Worm (Caenorhabditis elegans) whole organism, L4/young adult: ENCODE measurements around the gene gldi-2.

Experiments used
- W03F9.2 ChIP-seq: fragments of 150-350 bp; optimal IDR thresholded peaks from 2 replicates; lab custom pipeline; 2014; ENCODE audit warnings: missing biosample characterization, missing genetic modification characterization
- dao-5 ChIP-seq: sonication (generic microtip); optimal IDR thresholded peaks from 2 replicates; lab custom pipeline; 2016; ENCODE audit warnings: missing genotype, missing genetic modification characterization, moderate library complexity, missing compliant biosample characterization
- him-1 ChIP-seq: sonication (generic microtip); optimal IDR thresholded peaks from 2 replicates; lab custom pipeline; 2016; ENCODE audit warnings: missing genotype, missing genetic modification reagents, missing genetic modification characterization, missing compliant biosample characterization

gldi-2 gene

DNA sequence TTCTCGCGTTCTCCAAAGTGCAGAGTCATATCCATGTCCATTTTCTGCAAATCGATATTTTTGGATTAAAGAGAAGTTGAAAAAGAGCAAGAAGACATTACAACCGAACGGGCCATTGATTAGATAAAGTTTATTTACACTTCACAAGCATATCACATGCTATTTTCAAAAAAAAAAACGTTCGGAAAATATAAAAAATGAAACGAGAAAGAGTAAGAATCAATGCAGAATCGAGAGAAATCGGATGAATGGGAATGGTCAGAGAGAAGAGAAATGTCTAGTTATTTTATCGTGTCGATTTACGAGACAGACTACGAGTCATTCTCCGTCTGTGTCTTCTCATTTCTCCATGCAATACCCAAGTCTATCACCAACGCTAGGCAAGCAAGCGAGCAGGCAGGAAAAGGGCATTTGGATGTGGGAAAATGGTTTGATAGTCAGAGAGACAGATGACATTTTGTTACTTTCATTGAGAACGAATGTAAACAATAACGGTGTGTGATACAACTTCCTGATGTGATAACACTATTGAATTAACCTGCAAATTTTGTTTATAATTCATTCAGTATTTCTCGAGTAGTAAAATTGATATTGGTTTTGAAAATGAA is 17.0 kb downstream of the gldi-2 start, which contains the start of gene F31E8.4:
TSS of gene F31E8.4 (minus strand) at position 51 of the 608 bp plus-strand sequence.
- TF ChIP-seq W03F9.2 (tag; lab: Kevin White, UChicago) (no peak), him-1 (tag; lab: Kevin White, UChicago) (no peak), dao-5 (no peak)

DNA sequence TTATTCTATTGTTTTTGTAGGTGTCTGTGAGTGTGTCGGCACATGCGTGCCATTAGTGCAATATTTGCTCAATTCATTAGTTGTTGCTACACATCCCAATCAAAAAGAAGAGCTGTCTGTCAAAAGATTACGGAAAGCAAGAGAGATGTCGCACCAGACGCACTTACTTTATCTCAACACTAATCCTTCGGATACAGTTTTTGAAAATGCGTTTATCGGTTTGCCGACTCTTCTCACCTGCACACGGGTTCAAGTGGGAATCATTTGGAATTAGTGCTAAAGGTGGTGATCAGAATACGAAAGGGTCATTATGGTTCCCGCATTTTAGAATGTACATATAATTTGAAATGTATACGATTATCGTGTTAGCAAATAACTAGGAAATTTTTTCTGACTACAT is 18.0 kb downstream of the gldi-2 start:
- TF ChIP-seq dao-5 (no peak), W03F9.2 (tag; lab: Kevin White, UChicago) (no peak), him-1 (tag; lab: Kevin White, UChicago) (no peak)

DNA sequence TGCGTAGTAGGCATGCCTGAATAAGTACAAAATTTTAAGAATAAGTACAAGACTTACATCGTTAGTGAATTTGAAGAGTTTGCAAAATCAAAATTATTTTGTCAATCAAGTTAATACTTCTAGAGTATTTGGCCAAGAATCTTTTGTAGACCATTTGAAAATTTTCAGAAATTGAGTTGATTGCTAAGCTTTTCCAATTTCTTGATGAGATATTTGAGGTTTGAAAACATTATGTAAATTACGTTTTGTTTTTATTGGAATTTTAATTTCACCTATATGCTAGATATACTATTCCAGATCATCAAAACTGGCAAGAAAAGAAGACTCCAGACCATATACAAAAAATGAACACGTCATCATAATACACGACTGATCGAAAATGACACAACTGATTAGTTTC is 19.8 kb downstream of the gldi-2 start, which contains the start of gene tab-1:
TSS of gene tab-1 (plus strand) at position 301 of the 400 bp plus-strand sequence.
- no peak for TF ChIP-seq W03F9.2 (tag; lab: Kevin White, UChicago)
- TF ChIP-seq dao-5: no peak
- TF ChIP-seq him-1 (tag; lab: Kevin White, UChicago): no peak

DNA sequence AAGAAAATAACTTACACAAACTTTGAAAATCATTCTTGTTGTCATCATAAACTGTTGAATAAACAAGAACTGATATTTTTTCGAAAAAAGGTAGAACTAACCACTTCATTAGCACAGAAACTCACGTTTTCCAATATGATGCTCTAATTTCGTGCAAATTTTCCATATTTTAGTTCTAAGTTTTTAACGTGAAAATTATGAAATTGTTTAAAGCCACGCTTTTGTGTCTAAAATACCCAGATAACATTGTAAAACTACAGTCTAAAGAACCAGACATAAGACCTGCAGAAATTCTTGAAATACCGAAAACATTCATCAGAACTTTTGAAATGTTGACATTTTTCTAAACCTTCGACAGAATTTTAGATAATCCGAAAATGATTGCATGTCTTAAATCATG is 23.9 kb downstream of the gldi-2 start, which contains the start of gene F31E8.5:
TSS of gene F31E8.5 (minus strand) at position 101 of the 400 bp plus-strand sequence.
- no peak for TF ChIP-seq dao-5
- TF ChIP-seq him-1 (tag; lab: Kevin White, UChicago): no peak
- TF ChIP-seq W03F9.2 (tag; lab: Kevin White, UChicago): no peak

DNA sequence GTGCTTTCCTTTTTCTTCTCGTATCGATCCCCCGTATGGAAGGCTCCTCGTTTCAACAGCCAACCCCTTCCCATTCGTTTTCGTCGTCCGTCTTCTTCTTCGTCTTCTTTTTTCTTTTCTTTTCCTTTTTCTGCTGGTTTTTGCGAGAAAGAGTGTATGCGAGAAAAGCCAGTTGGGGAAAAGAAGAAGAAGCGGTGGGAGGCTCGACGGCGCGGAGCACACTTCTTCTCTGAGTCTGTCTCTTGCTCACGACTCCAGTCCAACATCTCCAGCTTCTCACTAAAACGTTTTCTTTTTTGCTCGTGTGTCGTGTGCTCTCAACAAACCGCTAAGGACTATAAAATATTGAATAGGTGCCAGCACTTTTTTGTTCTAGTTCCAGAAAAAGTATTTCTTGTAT is 25.3 kb downstream of the gldi-2 start:
- TF ChIP-seq him-1 (tag; lab: Kevin White, UChicago) (peak; percentile 80), W03F9.2 (tag; lab: Kevin White, UChicago) (no peak), dao-5 (no peak)

DNA sequence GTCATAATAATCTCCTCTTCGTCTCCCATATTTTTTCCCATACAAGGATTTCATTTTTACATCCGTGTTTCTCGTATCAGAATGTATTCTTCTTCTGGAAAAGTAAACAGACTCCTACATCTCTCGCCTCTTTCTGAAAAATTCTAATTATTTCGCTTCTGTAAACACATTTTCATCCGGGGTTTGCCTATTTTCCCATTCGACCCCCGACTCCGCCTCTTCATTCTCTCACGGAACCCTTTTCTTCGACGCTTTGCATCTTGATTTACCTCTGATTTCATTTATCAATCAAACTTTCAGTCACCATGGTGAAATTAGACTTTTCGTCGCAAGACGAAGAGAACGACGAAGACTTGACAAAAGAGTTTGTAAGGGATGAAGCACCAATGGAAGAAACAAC is 27.4 kb downstream of the gldi-2 start, which contains the start of gene snt-1:
TSS of gene snt-1 (plus strand) at position 301 of the 400 bp plus-strand sequence.
- TF ChIP-seq W03F9.2 (tag; lab: Kevin White, UChicago): no peak
- TF ChIP-seq him-1 (tag; lab: Kevin White, UChicago): no peak
- TF ChIP-seq dao-5: no peak

DNA sequence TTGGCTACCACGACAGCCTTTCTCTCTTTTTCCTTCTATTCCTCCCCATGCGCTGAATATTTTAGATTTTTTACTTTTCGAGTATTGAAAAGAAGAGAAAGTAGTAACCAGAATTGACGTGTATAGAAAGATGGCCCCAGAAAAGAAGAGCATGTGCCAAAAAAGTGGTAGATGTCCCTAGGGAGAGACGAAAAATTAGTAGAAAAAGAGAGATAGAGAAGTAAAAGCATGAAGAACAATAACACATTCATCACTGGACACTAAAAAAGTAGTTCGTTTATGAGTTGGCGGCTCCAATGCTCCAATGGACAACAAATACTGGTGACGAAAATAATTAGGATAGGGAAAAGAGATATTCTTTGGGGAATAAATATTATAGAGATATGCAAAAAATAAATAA is 29.3 kb downstream of the gldi-2 start:
- TF ChIP-seq dao-5 (no peak), W03F9.2 (tag; lab: Kevin White, UChicago) (no peak), him-1 (tag; lab: Kevin White, UChicago) (no peak)

DNA sequence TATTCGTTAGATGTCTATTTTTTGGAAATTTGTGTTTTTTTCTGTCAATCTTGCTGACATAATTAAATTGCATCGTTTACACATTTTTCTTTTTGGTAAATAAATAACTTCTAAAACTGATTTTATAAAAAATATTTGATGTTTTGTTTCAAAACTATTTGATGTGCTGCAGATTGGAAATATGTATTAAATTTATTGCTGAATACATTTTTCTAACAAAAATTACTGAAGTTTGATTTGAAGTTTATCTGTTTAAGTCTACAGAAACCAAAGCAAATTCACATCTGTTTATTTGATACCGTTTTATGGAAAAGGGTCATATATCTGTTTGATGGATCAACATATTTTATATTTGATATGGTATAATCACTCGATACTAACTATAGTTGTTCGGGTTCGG is 33.1 kb downstream of the gldi-2 start:
- no peak for TF ChIP-seq W03F9.2 (tag; lab: Kevin White, UChicago)
- no peak for TF ChIP-seq him-1 (tag; lab: Kevin White, UChicago)

DNA sequence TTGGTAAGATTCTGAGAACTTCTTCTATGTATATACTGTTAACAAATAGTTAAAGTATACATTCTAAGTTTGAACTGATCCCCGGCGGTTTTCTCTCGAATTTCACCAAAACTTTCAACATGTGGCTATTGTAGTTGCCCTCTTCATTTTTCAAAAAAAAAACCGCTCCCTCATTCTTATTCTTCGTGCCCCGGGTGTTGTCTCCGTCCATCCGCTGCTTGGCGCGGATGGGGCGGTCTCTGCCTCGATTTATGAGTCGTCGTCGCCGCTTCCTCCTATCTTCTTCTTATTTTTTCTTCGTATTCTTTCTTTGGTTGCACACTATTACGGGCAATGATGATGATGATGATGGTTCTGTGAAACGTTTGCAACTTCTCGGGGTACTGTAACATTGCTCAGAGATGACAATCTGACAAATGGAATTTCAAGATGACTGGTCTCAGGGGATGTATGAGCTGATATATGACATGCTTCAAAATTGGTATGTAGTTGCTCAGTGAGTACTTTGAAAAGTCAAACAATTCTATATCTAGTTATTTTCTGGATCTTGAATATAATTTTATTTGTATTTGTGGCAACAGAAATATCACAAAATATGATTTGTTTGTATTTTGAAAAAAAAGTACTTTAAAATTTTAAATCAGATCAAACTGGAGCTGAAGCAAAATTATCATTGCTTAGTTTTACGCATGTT is 37.2 kb downstream of the gldi-2 start:
- TF ChIP-seq him-1 (tag; lab: Kevin White, UChicago): peak; percentile 16
- no peak for TF ChIP-seq dao-5

DNA sequence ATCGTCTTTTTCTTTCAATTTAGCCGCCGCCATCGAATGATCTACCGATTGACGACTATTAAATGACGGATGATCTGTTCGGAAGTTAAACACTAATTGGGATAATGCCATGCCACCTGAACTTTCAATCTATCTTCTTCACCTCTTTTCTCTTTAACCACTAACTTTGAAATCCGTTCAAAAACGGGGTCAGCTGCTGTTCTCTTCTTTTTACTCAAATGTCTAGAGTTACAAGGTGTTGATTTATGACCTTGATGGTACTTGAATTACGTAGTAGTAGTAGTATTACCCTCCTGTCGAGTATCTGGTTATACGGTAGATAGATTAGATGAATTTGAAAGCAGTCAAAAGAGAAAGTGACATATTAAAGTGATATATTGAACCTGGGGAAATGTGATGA is 37.9 kb downstream of the gldi-2 start:
- TF ChIP-seq dao-5 (no peak), him-1 (tag; lab: Kevin White, UChicago) (no peak), W03F9.2 (tag; lab: Kevin White, UChicago) (no peak)

DNA sequence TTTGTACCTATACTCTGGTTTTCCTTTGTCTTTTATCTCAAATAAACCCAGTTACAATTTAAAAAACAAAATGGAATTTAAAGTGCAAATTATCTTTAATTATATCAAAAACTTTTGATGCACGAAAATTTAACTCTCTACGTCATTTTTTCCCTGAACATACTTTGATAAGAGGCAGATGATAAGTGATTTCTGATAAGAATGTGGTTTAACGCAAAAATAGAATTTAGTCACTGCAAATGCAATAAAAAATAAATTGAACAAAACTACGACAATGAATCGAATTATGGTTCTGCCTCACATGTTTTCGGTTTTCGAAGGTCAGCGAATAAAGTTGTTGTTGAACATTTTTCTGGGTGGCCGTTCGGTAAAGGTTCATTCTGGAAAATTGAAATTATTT is 38.6 kb downstream of the gldi-2 start:
- TF ChIP-seq him-1 (tag; lab: Kevin White, UChicago) (no peak), W03F9.2 (tag; lab: Kevin White, UChicago) (no peak), dao-5 (no peak)

DNA sequence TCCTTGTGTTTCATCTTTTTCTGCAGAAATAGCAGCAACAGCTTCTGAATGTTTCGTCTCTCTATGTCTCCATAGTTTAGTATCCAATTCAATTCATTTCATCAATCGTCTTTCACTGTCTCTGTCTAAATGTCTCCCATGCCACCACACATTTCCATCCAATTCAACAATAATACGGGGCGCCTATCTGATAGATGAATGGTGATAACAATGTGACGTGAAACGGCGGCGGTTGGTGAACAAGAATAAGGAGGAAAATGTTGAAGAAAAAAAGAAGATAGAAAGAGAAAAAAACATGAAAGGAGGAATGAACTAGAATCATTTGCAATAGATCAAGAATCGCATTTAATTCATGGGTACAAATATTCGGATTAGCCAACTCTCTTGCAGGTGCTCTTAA is 39.1 kb downstream of the gldi-2 start:
- TF ChIP-seq him-1 (tag; lab: Kevin White, UChicago): peak; percentile 5
- TF ChIP-seq W03F9.2 (tag; lab: Kevin White, UChicago): no peak

DNA sequence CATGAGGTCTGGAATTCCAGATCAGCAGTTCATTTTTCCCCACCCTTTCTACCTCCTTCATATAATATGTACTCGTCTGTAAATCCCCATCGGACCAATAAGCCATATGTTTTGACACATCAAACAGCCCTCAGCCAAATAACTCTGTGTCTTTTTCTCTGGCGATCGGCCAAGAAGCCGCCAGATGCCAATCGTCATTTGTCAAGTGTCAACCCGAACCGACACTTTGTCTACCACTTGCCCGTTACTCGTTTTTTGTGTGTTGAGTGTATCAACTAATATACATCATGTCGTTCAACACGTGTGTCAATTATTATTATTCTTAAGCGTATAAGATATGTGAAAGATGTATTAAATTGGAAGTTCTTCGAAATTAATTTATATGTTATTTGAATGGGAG is 40.0 kb downstream of the gldi-2 start:
- no peak for TF ChIP-seq W03F9.2 (tag; lab: Kevin White, UChicago)
- TF ChIP-seq dao-5: no peak
- TF ChIP-seq him-1 (tag; lab: Kevin White, UChicago): no peak

DNA sequence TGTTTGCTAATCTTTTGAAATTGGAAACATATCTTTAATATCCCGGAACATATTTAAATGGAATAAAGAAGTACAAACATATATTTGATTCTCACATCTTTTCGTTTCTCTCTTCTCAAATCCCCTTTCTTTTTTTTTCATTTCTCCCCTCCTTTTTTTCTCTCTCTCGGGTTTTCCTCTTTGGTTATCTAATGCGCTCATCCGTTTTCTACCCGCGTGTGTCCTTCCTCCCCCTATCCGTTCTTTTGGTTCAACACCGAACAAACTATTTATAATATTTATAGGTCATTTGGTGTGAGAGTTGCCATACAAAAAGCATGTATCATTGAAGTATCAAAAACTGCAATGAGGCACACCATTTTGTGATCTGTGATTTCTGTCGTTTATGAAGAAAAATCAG is 40.7 kb downstream of the gldi-2 start:
- no peak for TF ChIP-seq dao-5
- peak; percentile 40 for TF ChIP-seq him-1 (tag; lab: Kevin White, UChicago)
- no peak for TF ChIP-seq W03F9.2 (tag; lab: Kevin White, UChicago)
